Fruit fly (Drosophila melanogaster): ENCODE results near the gene Daxx.

Daxx gene

DNA sequence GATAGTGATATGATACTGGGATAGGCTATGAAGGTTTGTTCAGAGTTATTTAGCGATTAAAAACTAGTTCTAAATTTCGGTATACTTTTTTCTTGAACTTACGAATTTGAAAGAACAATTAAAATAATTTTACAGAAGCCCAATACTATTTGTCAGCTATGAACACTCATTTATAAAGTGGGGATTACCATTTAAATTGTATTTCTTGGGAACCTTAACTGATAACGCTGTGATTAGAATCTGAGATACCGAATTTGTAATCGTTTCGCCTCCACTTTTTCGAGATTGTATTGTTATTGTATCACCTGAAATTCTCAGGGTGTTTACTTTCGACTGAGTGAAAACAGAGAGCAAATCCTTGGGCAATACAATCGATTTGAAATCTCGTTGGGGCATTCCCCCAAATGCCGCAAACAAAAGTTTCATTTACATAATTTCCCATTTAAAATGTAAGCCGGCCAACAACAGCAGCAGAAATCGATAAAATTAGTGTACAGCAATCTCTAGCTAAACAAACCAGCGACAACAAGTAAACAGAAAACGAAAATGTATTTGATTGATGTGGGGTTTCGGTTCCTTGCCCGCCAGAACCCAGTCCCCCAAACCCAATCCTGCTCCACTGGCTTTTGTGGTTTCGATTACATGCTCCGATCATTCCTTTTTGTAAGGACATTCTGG, 20.1 kb downstream of the Daxx start:
- TF ChIP-seq CG32767 (GFP tag; IDR thresholded peaks at IDR 0.05) (peak; percentile 54; the same call in 1 of the 2 replicates), Med (GFP tag) (peak; percentile 17), sug (tag; optimal IDR thresholded peaks at IDR 0.05) (peak; percentile 2), YL-1 (GFP tag; optimal IDR thresholded peaks at IDR 0.05) (no peak), Elba2 (GFP tag; optimal IDR thresholded peaks at IDR 0.05) (no peak), CG10462 (GFP tag; optimal IDR thresholded peaks at IDR 0.05) (no peak), exex (tag; optimal IDR thresholded peaks at IDR 0.05) (peak; percentile 62), onecut (GFP tag; IDR thresholded peaks at IDR 0.05) (peak; percentile 76), CG34376 (GFP tag; optimal IDR thresholded peaks at IDR 0.05) (peak; percentile 8), CG17385 (GFP tag; optimal IDR thresholded peaks at IDR 0.05) (no peak), grn (GFP tag; optimal IDR thresholded peaks at IDR 0.05) (peak; percentile 75), lab (GFP tag; optimal IDR thresholded peaks at IDR 0.05) (peak; percentile 8), Fer1 (GFP tag; optimal IDR thresholded peaks at IDR 0.05) (no peak), Hand (GFP tag; optimal IDR thresholded peaks at IDR 0.05) (no peak)

DNA sequence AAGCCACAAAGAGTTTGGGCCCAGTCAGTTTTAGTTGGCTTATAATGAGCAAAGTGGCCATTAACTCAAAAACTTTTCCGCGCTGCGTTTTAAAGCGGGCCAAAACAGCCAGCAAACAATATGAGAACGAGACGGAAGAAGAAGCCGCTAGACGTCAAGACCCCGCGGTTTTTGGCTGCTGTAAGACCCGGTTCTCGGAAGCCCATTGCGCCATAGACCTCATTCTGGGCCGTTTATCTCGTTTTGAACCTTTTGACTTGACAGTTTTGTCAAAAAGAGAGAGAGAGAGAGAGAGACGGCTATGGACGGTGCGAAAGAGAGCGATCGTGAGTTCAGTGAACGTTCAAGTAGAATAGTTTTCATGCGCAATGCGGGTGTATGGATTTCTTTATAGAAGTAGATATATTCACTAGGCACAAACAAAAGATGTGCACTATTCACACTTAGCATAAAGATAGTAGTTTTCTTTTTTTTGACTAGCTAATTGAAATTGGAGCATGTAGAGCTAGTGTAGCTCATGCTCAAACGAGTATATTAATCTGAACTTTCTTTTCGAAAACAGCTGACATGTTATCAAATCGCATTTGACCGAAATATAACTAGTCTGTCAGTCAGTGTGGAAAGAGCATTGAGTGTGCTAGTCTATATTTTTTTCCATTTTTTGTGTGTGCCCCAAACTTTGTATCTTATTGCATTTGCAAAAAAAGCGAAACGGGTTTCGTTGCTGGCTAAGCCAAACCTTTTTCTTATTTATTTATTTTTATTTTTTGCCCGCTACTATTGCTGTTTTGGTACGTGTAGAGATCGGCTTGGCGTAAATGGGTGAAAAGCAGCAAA, 22.4 kb downstream of the Daxx start:
- TF ChIP-seq CG1832 (GFP tag; optimal IDR thresholded peaks at IDR 0.05) (peak; percentile 37), Trl (optimal IDR thresholded peaks at IDR 0.05) (peak; percentile 18 to 27), Trl (GFP tag; optimal IDR thresholded peaks at IDR 0.05) (no peak), CG7357 (GFP tag; IDR thresholded peaks at IDR 0.05) (no peak), pan (optimal IDR thresholded peaks at IDR 0.05) (no peak), pan (GFP tag; optimal IDR thresholded peaks at IDR 0.05 in 1 of 2, IDR thresholded peaks at IDR 0.05 in 1 of 2) (no peak), gcm (GFP tag; optimal IDR thresholded peaks at IDR 0.05) (peak; percentile 55), lab (GFP tag; optimal IDR thresholded peaks at IDR 0.05) (no peak), CG12744 (GFP tag; optimal IDR thresholded peaks at IDR 0.05) (no peak), CG13894 (tag; optimal IDR thresholded peaks at IDR 0.05) (peak; percentile 75), CG8290 (GFP tag; optimal IDR thresholded peaks at IDR 0.05) (peak; percentile 54), CG8290 (tag; optimal IDR thresholded peaks at IDR 0.05) (no peak), chinmo (GFP tag; IDR thresholded peaks at IDR 0.05; ENCODE audit: partially characterized antibody) (0 out of 4 replicates have a peak, but pooled peaks have one; percentile 23), CG10565 (GFP tag; optimal IDR thresholded peaks at IDR 0.05) (no peak), Stat92E (GFP tag; optimal IDR thresholded peaks at IDR 0.05) (peak in 1 of 3 experiments; percentile 71), CG6791 (GFP tag; IDR thresholded peaks at IDR 0.05; ENCODE audit: partially characterized antibody) (0 out of 3 replicates have a peak, but pooled peaks have one; percentile 38), sens (GFP tag) (peak; percentile 8), sob (GFP tag; IDR thresholded peaks at IDR 0.05) (0 out of 2 replicates have a peak, but pooled peaks have one; percentile 8), CG15479 (GFP tag; optimal IDR thresholded peaks at IDR 0.05) (peak; percentile 20), Vsx1 (GFP tag; optimal IDR thresholded peaks at IDR 0.05) (no peak)

DNA sequence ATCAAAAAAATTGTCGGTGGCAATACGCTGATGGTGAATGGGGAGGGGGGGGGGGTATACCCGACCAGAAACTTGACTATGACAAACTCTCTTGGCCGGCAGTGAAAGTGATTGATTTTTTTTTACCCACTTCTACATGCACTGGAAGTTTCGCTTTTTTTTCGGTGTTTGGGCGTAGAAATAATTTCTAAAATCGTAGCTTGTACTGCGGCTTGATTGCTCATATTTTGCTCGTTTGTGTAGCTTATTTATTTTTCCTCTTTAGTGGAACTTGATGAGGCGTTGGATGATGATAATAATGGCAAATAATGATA, 23.0 kb downstream of the Daxx start:
- TF ChIP-seq gem (tag; optimal IDR thresholded peaks at IDR 0.05): no peak
- no peak for TF ChIP-seq CG7963 (GFP tag; IDR thresholded peaks at IDR 0.05; ENCODE audit: partially characterized antibody)
- peak; percentile 37; the same call in 1 of the 2 replicates for TF ChIP-seq crol (GFP tag; IDR thresholded peaks at IDR 0.05)
- no peak for TF ChIP-seq Taf1 (GFP tag; IDR thresholded peaks at IDR 0.05)
- TF ChIP-seq shn (GFP tag; optimal IDR thresholded peaks at IDR 0.05): no peak
- TF ChIP-seq CG13123 (GFP tag; optimal IDR thresholded peaks at IDR 0.05): no peak
- no peak for TF ChIP-seq CG10321 (GFP tag; IDR thresholded peaks at IDR 0.05)
- no peak for TF ChIP-seq CG12155 (GFP tag; optimal IDR thresholded peaks at IDR 0.05)
- peak; percentile 81 for TF ChIP-seq Blimp-1 (GFP tag; optimal IDR thresholded peaks at IDR 0.05)
- TF ChIP-seq YL-1 (GFP tag; optimal IDR thresholded peaks at IDR 0.05): no peak

Measured in whole organism, embryonic.